Worm (Caenorhabditis elegans) whole organism, young adult: Measurements from ENCODE around the gene fbxa-183.

Experiments used
- C06A6.2 ChIP-seq: fragments of 200-800 bp; sonication (Bioruptor generic); conservative IDR thresholded peaks from 2 replicates; pipeline ENCODE4 v1.3.6; 2022; ENCODE audit warnings: missing genetic modification characterization, missing compliant biosample characterization
- F22D6.2 ChIP-seq: sonication (generic microtip); optimal IDR thresholded peaks from 2 replicates; lab custom pipeline; 2016; ENCODE audit warnings: mild to moderate bottlenecking, missing genetic modification characterization, missing compliant biosample characterization
- F37B4.10 ChIP-seq: fragments of 200-800 bp; sonication (Bioruptor generic); IDR thresholded peaks from 2 replicates; pipeline ENCODE4 v1.3.6; 2022; ENCODE audit warnings: missing genetic modification characterization, missing compliant biosample characterization
- F39B2.1 ChIP-seq: fragments of 200-800 bp; sonication (Bioruptor generic); IDR thresholded peaks from 2 replicates; pipeline ENCODE4 v1.3.6; 2022; ENCODE audit warnings: missing genetic modification reagents, missing genetic modification characterization, missing compliant biosample characterization
- F55B11.4 ChIP-seq: sonication (generic microtip); optimal IDR thresholded peaks from 2 replicates; lab custom pipeline; 2016; ENCODE audit warnings: missing compliant biosample characterization, missing genetic modification characterization, borderline replicate concordance; ENCODE audit not compliant: insufficient read depth
- F57C9.4 ChIP-seq: sonication (generic microtip); optimal IDR thresholded peaks from 2 replicates; lab custom pipeline; 2017; ENCODE audit warnings: mild to moderate bottlenecking, missing genetic modification characterization, missing compliant biosample characterization
- K12H6.12 ChIP-seq: fragments of 200-800 bp; sonication (Bioruptor generic); optimal IDR thresholded peaks from 2 replicates; lab custom pipeline; 2018; ENCODE audit warnings: mild to moderate bottlenecking, missing genetic modification characterization, missing compliant biosample characterization
- Y56A3A.18 ChIP-seq: fragments of 200-800 bp; sonication (Bioruptor generic); IDR thresholded peaks from 2 replicates; pipeline ENCODE4 v1.3.6; 2022; ENCODE audit warnings: missing genetic modification reagents, missing genetic modification characterization, missing compliant biosample characterization
- ZK185.1 ChIP-seq: sonication (generic microtip); optimal IDR thresholded peaks from 2 replicates; lab custom pipeline; 2016; ENCODE audit warnings: mild to moderate bottlenecking, missing genetic modification characterization, missing compliant biosample characterization; ENCODE audit not compliant: poor library complexity, severe bottlenecking
- akir-1 ChIP-seq: fragments of 200-800 bp; sonication (Bioruptor generic); optimal IDR thresholded peaks from 2 replicates; lab custom pipeline; 2018; ENCODE audit warnings: mild to moderate bottlenecking, missing genetic modification characterization, moderate library complexity, missing compliant biosample characterization
- ama-1 ChIP-seq, 3 experiments: fragments of 150-350 bp in 1 of 3; sonication (generic microtip) in 2 of 3; optimal IDR thresholded peaks; 2 replicates each; lab custom pipeline; 2014 to 2018; ENCODE audit warnings: missing biosample characterization in 2 of 3, missing genetic modification characterization in 2 of 3, missing genetic modification reagents in 2 of 3
- aptf-3 ChIP-seq: fragments of 200-800 bp; sonication (Bioruptor generic); IDR thresholded peaks from 2 replicates; pipeline ENCODE4 v1.3.6; 2022; ENCODE audit warnings: missing genetic modification characterization, missing compliant biosample characterization
- atf-7 ChIP-seq: sonication (generic microtip); optimal IDR thresholded peaks from 2 replicates; lab custom pipeline; 2017; ENCODE audit warnings: mild to moderate bottlenecking, missing genetic modification characterization, missing compliant biosample characterization
- bed-1 ChIP-seq: fragments of 200-800 bp; sonication (Bioruptor generic); IDR thresholded peaks from 2 replicates; pipeline ENCODE4 v1.3.6; 2022; ENCODE audit warnings: missing genetic modification reagents, missing genetic modification characterization, missing compliant biosample characterization
- bed-2 ChIP-seq: fragments of 200-800 bp; sonication (Bioruptor generic); IDR thresholded peaks from 2 replicates; pipeline ENCODE4 v1.3.6; 2022; ENCODE audit warnings: missing genetic modification reagents, missing genetic modification characterization, missing compliant biosample characterization
- cebp-2 ChIP-seq: fragments of 200-800 bp; sonication (Bioruptor generic); IDR thresholded peaks from 2 replicates; pipeline ENCODE4 v1.3.6; 2022; ENCODE audit warnings: missing genetic modification characterization, missing compliant biosample characterization
- ceh-27 ChIP-seq: fragments of 200-800 bp; sonication (Bioruptor generic); optimal IDR thresholded peaks from 2 replicates; lab custom pipeline; 2018; ENCODE audit warnings: mild to moderate bottlenecking, missing genetic modification characterization, moderate library complexity, missing compliant biosample characterization
- dox-1 ChIP-seq: fragments of 200-800 bp; sonication (Bioruptor generic); IDR thresholded peaks from 2 replicates; pipeline ENCODE4 v1.3.6; 2022; ENCODE audit warnings: missing genetic modification reagents, missing genetic modification characterization, missing compliant biosample characterization
- dpl-1 ChIP-seq: fragments of 150-350 bp; optimal IDR thresholded peaks from 2 replicates; lab custom pipeline; 2014; ENCODE audit warnings: missing biosample characterization, missing genetic modification reagents, missing genetic modification characterization
- egl-44 ChIP-seq: fragments of 200-800 bp; sonication (Bioruptor generic); IDR thresholded peaks from 2 replicates; pipeline ENCODE4 v1.3.6; 2022; ENCODE audit warnings: missing genetic modification reagents, missing genetic modification characterization, missing compliant biosample characterization
- ets-4 ChIP-seq: fragments of 200-800 bp; sonication (Bioruptor generic); optimal IDR thresholded peaks from 2 replicates; lab custom pipeline; 2018; ENCODE audit warnings: mild to moderate bottlenecking, missing genetic modification characterization, missing compliant biosample characterization
- him-1 ChIP-seq: sonication (generic microtip); optimal IDR thresholded peaks from 2 replicates; lab custom pipeline; 2016; ENCODE audit warnings: missing genotype, missing genetic modification reagents, missing genetic modification characterization, missing compliant biosample characterization
- hlh-12 ChIP-seq: sonication (generic microtip); optimal IDR thresholded peaks from 2 replicates; lab custom pipeline; 2016; ENCODE audit warnings: missing genetic modification characterization, missing compliant biosample characterization
- hlh-26 ChIP-seq: fragments of 200-800 bp; sonication (Bioruptor generic); conservative IDR thresholded peaks from 2 replicates; pipeline ENCODE4 v1.3.6; 2022; ENCODE audit warnings: missing genetic modification reagents, missing genetic modification characterization, missing compliant biosample characterization
- hmg-1.2 ChIP-seq: fragments of 200-800 bp; sonication (Bioruptor generic); IDR thresholded peaks from 2 replicates; pipeline ENCODE4 v1.3.6; 2022; ENCODE audit warnings: missing genetic modification reagents, missing genetic modification characterization, missing compliant biosample characterization
- hmg-20 ChIP-seq: fragments of 200-800 bp; sonication (Bioruptor generic); IDR thresholded peaks from 2 replicates; pipeline ENCODE4 v1.3.6; 2022; ENCODE audit warnings: missing genetic modification reagents, missing genetic modification characterization, missing compliant biosample characterization
- let-526 ChIP-seq: fragments of 200-800 bp; sonication (Bioruptor generic); IDR thresholded peaks from 2 replicates; pipeline ENCODE4 v1.3.6; 2022; ENCODE audit warnings: missing genetic modification reagents, missing genetic modification characterization, missing compliant biosample characterization
- let-607 ChIP-seq, 2 experiments: fragments of 200-800 bp in 1 of 2; sonication (Bioruptor generic) in 1 of 2; sonication (generic microtip) in 1 of 2; optimal IDR thresholded peaks; 2 replicates each; lab custom pipeline; 2016 to 2018; ENCODE audit warnings: mild to moderate bottlenecking in 2 of 2, missing compliant biosample characterization in 2 of 2, missing genetic modification characterization in 2 of 2, moderate library complexity in 2 of 2, missing genotype in 1 of 2
- lin-35 ChIP-seq, 3 experiments: fragments of 150-350 bp in 2 of 3; sonication (generic microtip) in 1 of 3; optimal IDR thresholded peaks; 2 replicates each; lab custom pipeline; 2014 to 2018; ENCODE audit warnings: missing biosample characterization in 3 of 3, missing genetic modification characterization in 3 of 3, missing genetic modification reagents in 3 of 3
- lin-40 ChIP-seq: sonication (generic microtip); optimal IDR thresholded peaks from 2 replicates; lab custom pipeline; 2016; ENCODE audit warnings: missing genetic modification characterization, mild to moderate bottlenecking, missing compliant biosample characterization, missing genotype, missing genetic modification reagents
- mes-4 ChIP-seq: sonication (generic microtip); optimal IDR thresholded peaks from 2 replicates; lab custom pipeline; 2016; ENCODE audit warnings: missing genotype, missing genetic modification characterization, missing compliant biosample characterization
- nfya-2 ChIP-seq: fragments of 200-800 bp; sonication (Bioruptor generic); IDR thresholded peaks from 2 replicates; pipeline ENCODE4 v1.3.6; 2022; ENCODE audit warnings: missing genetic modification reagents, missing genetic modification characterization, missing compliant biosample characterization
- nhr-80 ChIP-seq: sonication (generic microtip); optimal IDR thresholded peaks from 2 replicates; lab custom pipeline; 2016; ENCODE audit warnings: missing genetic modification characterization, missing compliant biosample characterization
- pha-4 ChIP-seq: fragments of 150-350 bp; sonication (generic microtip); optimal IDR thresholded peaks from 2 replicates; lab custom pipeline; 2014; ENCODE audit warnings: missing biosample characterization, missing genetic modification reagents, missing genetic modification characterization
- snpc-1.1 ChIP-seq: sonication (generic microtip); optimal IDR thresholded peaks from 2 replicates; lab custom pipeline; 2017; ENCODE audit warnings: missing genetic modification characterization, mild to moderate bottlenecking, missing compliant biosample characterization, antibody characterized with exemption, moderate library complexity, missing genotype, missing genetic modification reagents; ENCODE audit not compliant: insufficient read depth
- snpc-1.3 ChIP-seq: sonication (generic microtip); optimal IDR thresholded peaks from 2 replicates; lab custom pipeline; 2017; ENCODE audit warnings: missing genetic modification characterization, mild to moderate bottlenecking, missing compliant biosample characterization, antibody characterized with exemption, moderate library complexity, missing genotype, missing genetic modification reagents; ENCODE audit not compliant: insufficient read depth
- snpc-3.4 ChIP-seq: sonication (generic microtip); optimal IDR thresholded peaks from 2 replicates; lab custom pipeline; 2017; ENCODE audit warnings: missing genetic modification characterization, mild to moderate bottlenecking, missing compliant biosample characterization, antibody characterized with exemption, moderate library complexity, missing genotype, missing genetic modification reagents
- somi-1 ChIP-seq: fragments of 200-800 bp; sonication (Bioruptor generic); optimal IDR thresholded peaks from 2 replicates; lab custom pipeline; 2018; ENCODE audit warnings: mild to moderate bottlenecking, missing genetic modification characterization, missing compliant biosample characterization
- tlf-1 ChIP-seq: fragments of 200-800 bp; sonication (Bioruptor generic); optimal IDR thresholded peaks from 2 replicates; lab custom pipeline; 2018; ENCODE audit warnings: mild to moderate bottlenecking, missing genetic modification characterization, missing compliant biosample characterization
- ztf-18 ChIP-seq: sonication (generic microtip); optimal IDR thresholded peaks from 2 replicates; lab custom pipeline; 2016; ENCODE audit warnings: missing genotype, mild to moderate bottlenecking, missing genetic modification characterization, missing compliant biosample characterization
- ztf-26 ChIP-seq: sonication (generic microtip); optimal IDR thresholded peaks from 2 replicates; lab custom pipeline; 2017; ENCODE audit warnings: missing genetic modification characterization, missing compliant biosample characterization
- ztf-3 ChIP-seq: fragments of 200-800 bp; sonication (Bioruptor generic); optimal IDR thresholded peaks from 2 replicates; lab custom pipeline; 2018; ENCODE audit warnings: mild to moderate bottlenecking, missing genetic modification characterization, missing compliant biosample characterization

fbxa-183 gene

DNA sequence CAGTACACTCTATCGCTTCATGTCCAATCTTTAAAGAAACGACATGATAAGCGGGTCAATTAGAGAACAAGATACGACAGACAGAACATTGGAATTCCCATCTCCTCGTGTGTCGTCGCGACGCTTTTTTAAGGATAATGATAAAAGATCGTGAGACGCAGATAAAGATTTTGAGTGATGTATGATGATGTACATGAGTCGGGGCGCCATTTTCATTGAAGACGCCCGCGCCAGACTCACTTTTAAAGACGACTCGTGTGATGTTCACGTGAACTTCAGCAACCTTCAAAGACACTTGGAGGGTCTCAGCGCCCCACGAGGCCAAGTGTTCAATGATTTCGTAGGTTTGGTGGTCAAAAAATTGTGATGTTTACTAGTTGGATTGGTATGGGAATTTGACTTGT is 14.3 kb downstream of the fbxa-183 start (continued):
- no peak for TF ChIP-seq F39B2.1 (GFP tag; lab: Robert Waterston, UW)

ce11 chrV:5765081-5765480 is 17.5 kb downstream of the fbxa-183 start, which contains the start of gene pgph-2:
TSS of gene pgph-2 (plus strand) at chrV:5765127.
- TF ChIP-seq hlh-12 (no peak), ama-1 (optimal IDR thresholded peaks at IDR 0.05; lab: Kevin White, UChicago) (no peak), ama-1 (GFP tag; optimal IDR thresholded peaks at IDR 0.05; lab: Kevin White, UChicago) (no peak), egl-44 (GFP tag; lab: Robert Waterston, UW) (no peak), him-1 (tag; lab: Kevin White, UChicago) (no peak), let-607 (tag; optimal IDR thresholded peaks at IDR 0.05; lab: Kevin White, UChicago) (no peak), F55B11.4 (tag; lab: Kevin White, UChicago) (no peak), pha-4 (tag; lab: Kevin White, UChicago) (no peak), snpc-1.3 (tag; lab: Kevin White, UChicago) (no peak), nfya-2 (GFP tag; lab: Robert Waterston, UW) (no peak), F22D6.2 (tag; lab: Kevin White, UChicago) (no peak), aptf-3 (GFP tag; lab: Robert Waterston, UW) (no peak), mes-4 (tag; lab: Kevin White, UChicago) (no peak)

DNA sequence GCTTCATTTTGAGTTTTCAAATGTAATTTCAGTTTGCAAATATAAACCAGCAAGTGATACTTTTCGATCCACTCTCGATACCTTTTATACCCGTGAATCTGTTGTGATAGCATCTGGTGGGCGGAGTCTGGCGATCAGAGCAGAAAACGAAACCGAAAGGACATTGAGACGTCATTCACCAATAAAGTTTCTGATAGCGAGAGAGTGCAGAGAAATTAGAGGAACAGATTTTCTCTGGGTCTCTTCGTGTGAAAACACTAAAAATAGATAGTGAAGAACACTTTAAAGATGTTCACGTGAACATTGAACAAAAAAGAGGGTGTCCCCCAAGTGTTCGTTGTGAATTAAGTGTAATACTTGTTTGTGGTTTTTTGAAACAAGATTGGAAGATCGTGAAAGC is 18.8 kb downstream of the fbxa-183 start, which contains the start of gene pgph-3:
Gene pgph-3, minus strand, starts transcription at position 60 of the 400 bp plus-strand sequence.
- no peak for TF ChIP-seq F37B4.10 (GFP tag; lab: Robert Waterston, UW)
- TF ChIP-seq ztf-26 (tag; lab: Kevin White, UChicago): peak; percentile 57
- peak; percentile 40 for TF ChIP-seq somi-1 (GFP tag; lab: Kevin White, UChicago)
- TF ChIP-seq ets-4 (GFP tag; lab: Kevin White, UChicago): peak; percentile 28
- TF ChIP-seq bed-2 (GFP tag; lab: Robert Waterston, UW): no peak
- TF ChIP-seq lin-40: peak; percentile 81
- TF ChIP-seq snpc-1.1: no peak
- TF ChIP-seq nhr-80 (tag; lab: Kevin White, UChicago): peak; percentile 78
- peak; percentile 37; the same call in 1 of the 2 replicates for TF ChIP-seq C06A6.2 (GFP tag; lab: Robert Waterston, UW)
- no peak for TF ChIP-seq dox-1 (GFP tag; lab: Robert Waterston, UW)
- no peak for TF ChIP-seq let-526 (GFP tag; lab: Robert Waterston, UW)
- no peak for TF ChIP-seq ztf-18 (tag; lab: Kevin White, UChicago)
- TF ChIP-seq K12H6.12 (tag; lab: Kevin White, UChicago): no peak
- TF ChIP-seq ZK185.1 (tag; lab: Kevin White, UChicago): peak; percentile 8
- TF ChIP-seq bed-1: no peak
- TF ChIP-seq dpl-1 (GFP tag; lab: Kevin White, UChicago): no peak
- no peak for TF ChIP-seq akir-1 (GFP tag; lab: Kevin White, UChicago)
- TF ChIP-seq cebp-2 (GFP tag; lab: Robert Waterston, UW): no peak
- no peak for TF ChIP-seq F57C9.4 (tag; lab: Kevin White, UChicago)
- TF ChIP-seq atf-7: peak; percentile 55
- no peak for TF ChIP-seq hmg-20 (GFP tag; lab: Robert Waterston, UW)
- peak; percentile 68; the same call in 1 of the 2 replicates for TF ChIP-seq hmg-1.2 (GFP tag; lab: Robert Waterston, UW)
- TF ChIP-seq hlh-26 (GFP tag; lab: Robert Waterston, UW): no peak
- no peak for TF ChIP-seq ztf-3
- TF ChIP-seq snpc-1.3 (tag; lab: Kevin White, UChicago): no peak
- TF ChIP-seq lin-35 (GFP tag; optimal IDR thresholded peaks at IDR 0.05; lab: Kevin White, UChicago): peak in 1 of 3 experiments; percentile 13
- TF ChIP-seq tlf-1 (GFP tag; lab: Kevin White, UChicago): no peak
- TF ChIP-seq ceh-27 (GFP tag; lab: Kevin White, UChicago): peak; percentile 38
- no peak for TF ChIP-seq snpc-3.4 (tag; lab: Kevin White, UChicago)
- TF ChIP-seq Y56A3A.18 (GFP tag; lab: Robert Waterston, UW): 0 out of 2 replicates have a peak, but pooled peaks have one; percentile 39
